Fruit fly (Drosophila melanogaster) whole organism, embryonic: ENCODE results near the gene E2f1.

Source experiments
- Awh ChIP-seq: fragments of 200-800 bp; sonication (Bioruptor generic); IDR thresholded peaks from 2 replicates; pipeline ENCODE4, ENCODE4 v1.3.6; 2022; ENCODE audit warnings: missing biosample characterization, missing genetic modification characterization
- CG10462 ChIP-seq: fragments of 200-800 bp; sonication (Bioruptor generic); optimal IDR thresholded peaks from 2 replicates; lab custom pipeline; 2016; ENCODE audit warnings: missing biosample characterization, missing genetic modification characterization
- CG10565 ChIP-seq: fragments of 200-800 bp; sonication (Bioruptor generic); optimal IDR thresholded peaks from 3 replicates; lab custom pipeline; 2016; ENCODE audit warnings: missing biosample characterization, mild to moderate bottlenecking, missing genetic modification characterization
- CG11504 ChIP-seq: fragments of 200-800 bp; sonication (Bioruptor generic); optimal IDR thresholded peaks from 3 replicates; lab custom pipeline; 2019; ENCODE audit warnings: missing biosample characterization, mild to moderate bottlenecking, missing genetic modification characterization, moderate library complexity
- CG11723 ChIP-seq: fragments of 200-800 bp; sonication (Bioruptor generic); optimal IDR thresholded peaks from 2 replicates; lab custom pipeline; 2017; ENCODE audit warnings: missing biosample characterization, mild to moderate bottlenecking, missing genetic modification characterization
- CG15269 ChIP-seq: fragments of 200-800 bp; sonication (Bioruptor generic); optimal IDR thresholded peaks from 2 replicates; lab custom pipeline; 2018; ENCODE audit warnings: missing biosample characterization, mild to moderate bottlenecking, missing genetic modification characterization, moderate library complexity
- CG17802 ChIP-seq: fragments of 200-800 bp; sonication (Bioruptor generic); optimal IDR thresholded peaks from 2 replicates; lab custom pipeline; 2018; ENCODE audit warnings: missing biosample characterization, mild to moderate bottlenecking, missing genetic modification characterization, moderate library complexity
- CG18262 ChIP-seq: fragments of 200-800 bp; optimal IDR thresholded peaks from 3 replicates; lab custom pipeline; 2019; ENCODE audit warnings: missing biosample characterization, mild to moderate bottlenecking, missing genetic modification characterization, moderate library complexity
- CG2678 ChIP-seq: fragments of 200-800 bp; sonication (Bioruptor generic); optimal IDR thresholded peaks from 3 replicates; lab custom pipeline; 2019; ENCODE audit warnings: missing biosample characterization, mild to moderate bottlenecking, missing genetic modification characterization, moderate library complexity
- CG2712 ChIP-seq: fragments of 200-800 bp; optimal IDR thresholded peaks from 3 replicates; lab custom pipeline; 2019; ENCODE audit warnings: missing biosample characterization, mild to moderate bottlenecking, missing genetic modification characterization, moderate library complexity
- CG30403 ChIP-seq: fragments of 200-800 bp; sonication (Bioruptor generic); optimal IDR thresholded peaks from 3 replicates; lab custom pipeline; 2016; ENCODE audit warnings: missing biosample characterization, missing genetic modification characterization
- CG31441 ChIP-seq: fragments of 200-800 bp; sonication (Bioruptor generic); IDR thresholded peaks from 2 replicates; pipeline ENCODE4 v1.3.6; 2022; ENCODE audit warnings: missing biosample characterization, missing genetic modification characterization
- CG4424 ChIP-seq: fragments of 200-800 bp; sonication (Bioruptor generic); optimal IDR thresholded peaks from 3 replicates; lab custom pipeline; 2016; ENCODE audit warnings: missing biosample characterization, missing genetic modification characterization
- CG7839 ChIP-seq: fragments of 200-800 bp; sonication (Bioruptor generic); optimal IDR thresholded peaks from 3 replicates; lab custom pipeline; 2018; ENCODE audit warnings: missing biosample characterization, mild to moderate bottlenecking, missing genetic modification characterization, moderate library complexity
- CG7963 ChIP-seq: fragments of 200-800 bp; sonication (Bioruptor generic); IDR thresholded peaks from 3 replicates; pipeline ENCODE4 v1.3.6; 2022; ENCODE audit warnings: missing biosample characterization, missing genetic modification characterization; ENCODE audit not compliant: partially characterized antibody
- CG7987 ChIP-seq: fragments of 200-800 bp; sonication (Bioruptor generic); optimal IDR thresholded peaks from 2 replicates; lab custom pipeline; 2018; ENCODE audit warnings: missing biosample characterization, mild to moderate bottlenecking, missing genetic modification characterization, moderate library complexity
- CG8359 ChIP-seq: fragments of 200-800 bp; sonication (Bioruptor generic); optimal IDR thresholded peaks from 2 replicates; lab custom pipeline; 2017; ENCODE audit warnings: missing biosample characterization, mild to moderate bottlenecking, missing genetic modification characterization, borderline replicate concordance
- CG8944 ChIP-seq: fragments of 200-800 bp; sonication (Bioruptor generic); optimal IDR thresholded peaks from 3 replicates; lab custom pipeline; 2016; ENCODE audit warnings: missing biosample characterization, missing genetic modification characterization
- Dek ChIP-seq: fragments of 200-800 bp; sonication (Bioruptor generic); optimal IDR thresholded peaks from 3 replicates; lab custom pipeline; 2019; ENCODE audit warnings: missing biosample characterization, mild to moderate bottlenecking, missing genetic modification characterization, moderate library complexity
- Drgx ChIP-seq: fragments of 200-800 bp; sonication (Bioruptor generic); IDR thresholded peaks from 2 replicates; pipeline ENCODE4 v1.3.6; 2022; ENCODE audit warnings: missing biosample characterization, missing genetic modification characterization
- E2f1 ChIP-seq: fragments of 200-800 bp; sonication (Bioruptor generic); IDR thresholded peaks from 2 replicates; pipeline ENCODE4 v1.3.6; 2022; ENCODE audit warnings: missing biosample characterization, missing genetic modification characterization
- Eip74EF ChIP-seq, 2 experiments: fragments of 200-800 bp in 1 of 2; fragments of >200 bp in 1 of 2; sonication (Bioruptor generic) in 1 of 2; optimal IDR thresholded peaks; 2 replicates each; lab custom pipeline; 2017 to 2019; ENCODE audit warnings: missing biosample characterization in 2 of 2, missing genetic modification characterization in 2 of 2, mild to moderate bottlenecking in 1 of 2, moderate library complexity in 1 of 2
- Hr39 ChIP-seq: fragments of >200 bp; optimal IDR thresholded peaks from 2 replicates; lab custom pipeline; 2017
- Hr51 ChIP-seq, 2 experiments: fragments of 200-800 bp; sonication (Bioruptor generic); optimal IDR thresholded peaks; 2 replicates in 1 of 2; 3 replicates in 1 of 2; lab custom pipeline; 2016 to 2018; ENCODE audit warnings: missing biosample characterization in 2 of 2, missing genetic modification characterization in 2 of 2, mild to moderate bottlenecking in 1 of 2, moderate library complexity in 1 of 2
- Jarid2 ChIP-seq: fragments of 200-800 bp; sonication (Bioruptor generic); optimal IDR thresholded peaks from 3 replicates; lab custom pipeline; 2017; ENCODE audit warnings: mild to moderate bottlenecking, missing biosample characterization, missing genetic modification reagents, missing genetic modification characterization
- MBD-R2 ChIP-seq: fragments of 200-800 bp; sonication (Bioruptor generic); IDR thresholded peaks from 2 replicates; pipeline ENCODE4 v1.3.6; 2022; ENCODE audit warnings: missing biosample characterization, missing genetic modification characterization
- az2 ChIP-seq: fragments of 200-800 bp; sonication (Bioruptor generic); optimal IDR thresholded peaks from 3 replicates; lab custom pipeline; 2016; ENCODE audit warnings: missing biosample characterization, missing genetic modification characterization
- cato ChIP-seq: fragments of 200-800 bp; sonication (Bioruptor generic); optimal IDR thresholded peaks from 2 replicates; lab custom pipeline; 2016; ENCODE audit warnings: missing biosample characterization, missing genetic modification characterization, borderline replicate concordance
- dmrt99B ChIP-seq: fragments of 200-800 bp; sonication (Bioruptor generic); optimal IDR thresholded peaks from 2 replicates; lab custom pipeline; 2018; ENCODE audit warnings: missing biosample characterization, mild to moderate bottlenecking, missing genetic modification characterization, moderate library complexity
- esg ChIP-seq: fragments of 200-800 bp; sonication (Bioruptor generic); conservative IDR thresholded peaks from 2 replicates; pipeline ENCODE4 v1.3.6; 2022; ENCODE audit warnings: missing biosample characterization, missing genetic modification characterization
- ewg ChIP-seq: fragments of 200-800 bp; sonication (Bioruptor generic); optimal IDR thresholded peaks from 3 replicates; lab custom pipeline; 2017; ENCODE audit warnings: mild to moderate bottlenecking, missing biosample characterization, missing genetic modification reagents, missing genetic modification characterization
- gfzf ChIP-seq: fragments of 200-800 bp; sonication (Bioruptor generic); optimal IDR thresholded peaks from 2 replicates; lab custom pipeline; 2016; ENCODE audit warnings: missing biosample characterization, mild to moderate bottlenecking, missing genetic modification characterization, moderate library complexity
- gro ChIP-seq: fragments of 200-800 bp; sonication (Bioruptor generic); optimal IDR thresholded peaks from 2 replicates; lab custom pipeline; 2016; ENCODE audit warnings: missing biosample characterization, missing genetic modification characterization
- hb ChIP-seq: fragments of 200-800 bp; sonication (Bioruptor generic); IDR thresholded peaks from 3 replicates; pipeline ENCODE4 v1.3.6; 2022; ENCODE audit warnings: missing biosample characterization, missing genetic modification characterization; ENCODE audit not compliant: partially characterized antibody
- jumu ChIP-seq: fragments of 200-800 bp; sonication (Bioruptor generic); optimal IDR thresholded peaks from 3 replicates; lab custom pipeline; 2016; ENCODE audit warnings: missing biosample characterization, missing genetic modification characterization
- lmd ChIP-seq: fragments of 200-800 bp; sonication (Bioruptor generic); IDR thresholded peaks from 2 replicates; pipeline ENCODE4 v1.3.6; 2022; ENCODE audit warnings: missing biosample characterization, missing genetic modification characterization
- nmo ChIP-seq: fragments of 200-800 bp; sonication (Bioruptor generic); optimal IDR thresholded peaks from 2 replicates; lab custom pipeline; 2018; ENCODE audit warnings: missing biosample characterization, mild to moderate bottlenecking, missing genetic modification characterization, moderate library complexity
- nom ChIP-seq: fragments of 200-800 bp; sonication (Bioruptor generic); optimal IDR thresholded peaks from 2 replicates; lab custom pipeline; 2017; ENCODE audit warnings: missing biosample characterization, missing genetic modification characterization, mild to moderate bottlenecking, moderate library complexity, missing genetic modification reagents
- oc ChIP-seq: fragments of 200-800 bp; sonication (Bioruptor generic); optimal IDR thresholded peaks from 2 replicates; lab custom pipeline; 2018; ENCODE audit warnings: missing biosample characterization, mild to moderate bottlenecking, missing genetic modification characterization, moderate library complexity
- odd ChIP-seq: fragments of 200-800 bp; sonication (Bioruptor generic); optimal IDR thresholded peaks from 2 replicates; lab custom pipeline; 2017; ENCODE audit warnings: missing biosample characterization, mild to moderate bottlenecking, missing genetic modification characterization
- org-1 ChIP-seq: fragments of 200-800 bp; sonication (Bioruptor generic); optimal IDR thresholded peaks from 2 replicates; lab custom pipeline; 2017; ENCODE audit warnings: missing biosample characterization, missing genetic modification characterization
- pum ChIP-seq: fragments of 200-800 bp; sonication (Bioruptor generic); optimal IDR thresholded peaks from 2 replicates; lab custom pipeline; 2016; ENCODE audit warnings: missing biosample characterization, missing genetic modification characterization
- run ChIP-seq: fragments of 200-800 bp; sonication (Bioruptor generic); optimal IDR thresholded peaks from 3 replicates; lab custom pipeline; 2018; ENCODE audit warnings: missing biosample characterization, mild to moderate bottlenecking, missing genetic modification characterization
- sens ChIP-seq: fragments of 200-800 bp; sonication (Bioruptor generic); peaks from one replicate; lab custom pipeline; 2016; ENCODE audit warnings: missing biosample characterization, missing genetic modification characterization
- tap ChIP-seq: fragments of 200-800 bp; optimal IDR thresholded peaks from 3 replicates; lab custom pipeline; 2019; ENCODE audit warnings: missing biosample characterization, mild to moderate bottlenecking, missing genetic modification characterization, moderate library complexity
- tgo ChIP-seq: fragments of 200-800 bp; sonication (Bioruptor generic); IDR thresholded peaks from 3 replicates; pipeline ENCODE4 v1.3.6; 2022; ENCODE audit warnings: missing biosample characterization, missing genetic modification characterization
- tio ChIP-seq: fragments of 200-800 bp; sonication (Bioruptor generic); optimal IDR thresholded peaks from 2 replicates; lab custom pipeline; 2017; ENCODE audit warnings: missing biosample characterization, missing genetic modification characterization, inconsistent platforms
- tna ChIP-seq: fragments of 200-800 bp; sonication (Bioruptor generic); IDR thresholded peaks from 2 replicates; pipeline ENCODE4 v1.3.6; 2022; ENCODE audit warnings: missing biosample characterization, missing genetic modification characterization; ENCODE audit not compliant: partially characterized antibody
- twi ChIP-seq: fragments of 200-800 bp; optimal IDR thresholded peaks from 2 replicates; lab custom pipeline; 2019; ENCODE audit warnings: missing biosample characterization, mild to moderate bottlenecking, missing genetic modification characterization, moderate library complexity
- z ChIP-seq: fragments of 200-800 bp; sonication (Bioruptor generic); IDR thresholded peaks from 3 replicates; pipeline ENCODE4 v1.3.6; 2022; ENCODE audit warnings: missing biosample characterization, missing genetic modification characterization

Gene E2f1

dm6 chr3R:21698895-21699300 is 38.2 kb upstream of the E2f1 start (continued):
- TF ChIP-seq CG8944 (GFP tag; lab: Kevin White, UChicago): no peak
- TF ChIP-seq nmo (GFP tag; lab: Kevin White, UChicago): peak; percentile 47
- TF ChIP-seq E2f1 (GFP tag; lab: Robert Waterston, UW): no peak
- no peak for TF ChIP-seq gfzf
- peak in 1 of 2 experiments; percentile 75 for TF ChIP-seq Hr51 (GFP tag; optimal IDR thresholded peaks at IDR 0.05; lab: Kevin White, UChicago)
- TF ChIP-seq CG2678 (tag; lab: Kevin White, UChicago): peak; percentile 63
- peak; percentile 1 for TF ChIP-seq run (tag; lab: Kevin White, UChicago)
- TF ChIP-seq MBD-R2: no peak
- peak; percentile 66 for TF ChIP-seq CG15269
- TF ChIP-seq jumu (GFP tag; lab: Kevin White, UChicago): no peak
- TF ChIP-seq odd (GFP tag; lab: Kevin White, UChicago): no peak
- no peak for TF ChIP-seq tna
- TF ChIP-seq nom: peak; percentile 73
- peak; percentile 28 for TF ChIP-seq CG18262 (tag; lab: Kevin White, UChicago)
- no peak for TF ChIP-seq CG7963
- TF ChIP-seq Eip74EF (GFP tag; optimal IDR thresholded peaks at IDR 0.05; lab: Kevin White, UChicago): peak in 1 of 2 experiments; percentile 39
- TF ChIP-seq Dek: peak; percentile 14
- peak; percentile 55 for TF ChIP-seq tap (tag; lab: Kevin White, UChicago)
- TF ChIP-seq CG30403 (GFP tag; lab: Kevin White, UChicago): peak; percentile 39
- peak; percentile 41; the same call in 1 of the 3 replicates for TF ChIP-seq tgo
- TF ChIP-seq hb (GFP tag; lab: Robert Waterston, UW): no peak
- no peak for TF ChIP-seq Hr39 (lab: Kevin White, UChicago)
- peak; percentile 33 for TF ChIP-seq sens (GFP tag; lab: Kevin White, UChicago)
- peak; percentile 60 for TF ChIP-seq CG31441 (GFP tag; lab: Robert Waterston, UW)
- TF ChIP-seq twi (tag; lab: Kevin White, UChicago): no peak
- TF ChIP-seq CG17802 (tag; lab: Kevin White, UChicago): no peak
- TF ChIP-seq CG8359 (GFP tag; lab: Kevin White, UChicago): no peak
- TF ChIP-seq CG10462: no peak
- TF ChIP-seq Drgx (GFP tag; lab: Robert Waterston, UW): peak; percentile 56; the same call in 1 of the 2 replicates
- TF ChIP-seq CG2712 (tag; lab: Kevin White, UChicago): peak; percentile 40
- 0 out of 2 replicates have a peak, but pooled peaks have one; percentile 13 for TF ChIP-seq Awh (GFP tag; lab: Robert Waterston, UW)
- TF ChIP-seq CG11723 (GFP tag; lab: Kevin White, UChicago): no peak
- no peak for TF ChIP-seq CG10565 (GFP tag; lab: Kevin White, UChicago)
- no peak for TF ChIP-seq gro (GFP tag; lab: Kevin White, UChicago)
- no peak for TF ChIP-seq cato
- TF ChIP-seq CG7987: no peak
- TF ChIP-seq tio (GFP tag; lab: Kevin White, UChicago): no peak
- TF ChIP-seq pum (GFP tag; lab: Kevin White, UChicago): no peak
- peak; percentile 7 for TF ChIP-seq ewg (GFP tag; lab: Kevin White, UChicago)
- no peak for TF ChIP-seq oc (tag; lab: Kevin White, UChicago)
- peak; percentile 77 for TF ChIP-seq CG11504
- TF ChIP-seq esg (GFP tag; lab: Robert Waterston, UW): peak; percentile 24; the same call in 1 of the 2 replicates
- TF ChIP-seq CG4424 (GFP tag; lab: Kevin White, UChicago): peak; percentile 16
- TF ChIP-seq dmrt99B (tag; lab: Kevin White, UChicago): peak; percentile 72
- no peak for TF ChIP-seq Jarid2 (GFP tag; lab: Kevin White, UChicago)
- TF ChIP-seq org-1 (GFP tag; lab: Kevin White, UChicago): peak; percentile 6
- peak; percentile 56 for TF ChIP-seq CG7839 (tag; lab: Kevin White, UChicago)
- no peak for TF ChIP-seq lmd
- no peak for TF ChIP-seq z (GFP tag; lab: Robert Waterston, UW)
- peak; percentile 14 for TF ChIP-seq az2
